Fruit fly (Drosophila melanogaster): ENCODE measurements around the gene dia.
A peak's percentile ranks its signal among the peaks of the same experiment; 100 is the strongest.

DNA sequence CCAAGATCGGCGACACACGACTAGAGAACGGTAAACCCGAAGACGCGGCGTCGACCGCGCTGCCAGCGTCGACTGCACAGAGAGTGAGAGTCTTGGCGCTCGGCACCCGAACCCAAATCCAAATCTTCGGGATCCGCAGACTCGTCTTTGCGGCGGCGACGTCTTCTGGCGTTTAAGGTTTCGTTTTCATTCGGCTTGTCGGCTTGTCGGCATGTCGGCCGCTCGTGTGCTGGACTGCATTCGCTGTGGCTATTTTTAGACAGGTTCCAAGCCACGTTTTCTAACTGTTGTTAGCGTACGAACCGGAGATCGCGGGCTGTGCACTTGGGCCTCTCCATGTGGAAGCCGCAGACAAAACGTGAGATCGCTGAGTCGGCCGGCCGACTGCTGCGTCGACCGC lies 41.9 kb upstream of the dia start:
- TF ChIP-seq Mnt (GFP tag; optimal IDR thresholded peaks at IDR 0.05), result peak; percentile 27
- peak; percentile 8 for TF ChIP-seq bab1 (GFP tag; optimal IDR thresholded peaks at IDR 0.05)
- no peak for TF ChIP-seq CG7101 (tag; optimal IDR thresholded peaks at IDR 0.05)
